Fruit fly (Drosophila melanogaster): ENCODE data around the gene Dora.

The Dora gene

dm6 chrX:18917585-18917984, 53.8 kb downstream of the Dora start:
- TF ChIP-seq Crg-1 (GFP tag; optimal IDR thresholded peaks at IDR 0.05) (no peak), CG5204 (GFP tag; optimal IDR thresholded peaks at IDR 0.05) (no peak), tj (GFP tag; optimal IDR thresholded peaks at IDR 0.05) (no peak), ovo (GFP tag; optimal IDR thresholded peaks at IDR 0.05) (no peak), CG33017 (tag; optimal IDR thresholded peaks at IDR 0.05) (no peak)

DNA sequence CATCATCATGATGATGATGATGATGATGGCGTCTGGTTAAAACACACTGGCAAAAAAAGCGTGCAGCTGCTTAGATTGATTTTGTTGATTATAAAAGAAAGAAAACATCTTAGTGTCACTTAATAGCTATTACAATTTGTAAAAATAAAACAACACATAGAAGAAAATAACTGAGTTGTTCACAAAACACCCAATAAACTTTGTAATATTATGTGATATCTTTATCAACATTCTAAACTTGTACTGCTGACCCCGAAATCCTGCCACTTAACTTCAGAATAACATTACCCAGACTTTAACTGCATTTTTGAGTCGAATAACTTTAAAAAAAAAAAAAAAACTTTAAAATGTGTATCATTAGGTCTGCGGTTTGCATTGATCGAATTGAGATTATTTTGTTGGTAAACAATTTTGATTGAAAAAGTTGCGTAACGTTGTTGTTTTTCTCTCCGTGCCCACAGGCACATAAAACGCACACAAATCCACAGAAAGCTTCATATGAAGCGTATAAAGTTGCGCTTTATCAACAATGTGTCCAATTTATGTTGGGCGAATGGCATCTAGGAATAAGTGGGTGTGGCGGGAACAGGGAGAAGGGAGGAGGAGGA, 55.8 kb downstream of the Dora start:
- TF ChIP-seq cic (GFP tag; optimal IDR thresholded peaks at IDR 0.05) (no peak), CG33017 (tag; optimal IDR thresholded peaks at IDR 0.05) (no peak), toe (GFP tag; optimal IDR thresholded peaks at IDR 0.05) (no peak), cnc (optimal IDR thresholded peaks at IDR 0.05) (no peak), Hr96 (GFP tag; optimal IDR thresholded peaks at IDR 0.05) (no peak), pad (GFP tag; optimal IDR thresholded peaks at IDR 0.05) (no peak), CG11617 (GFP tag; optimal IDR thresholded peaks at IDR 0.05) (no peak), Crg-1 (GFP tag; optimal IDR thresholded peaks at IDR 0.05) (no peak), Mnt (GFP tag; optimal IDR thresholded peaks at IDR 0.05) (no peak)

- TF ChIP-seq cic (GFP tag; optimal IDR thresholded peaks at IDR 0.05) (no peak), Hr96 (GFP tag; optimal IDR thresholded peaks at IDR 0.05) (no peak), CG33017 (tag; optimal IDR thresholded peaks at IDR 0.05) (no peak), CG14711 (tag; optimal IDR thresholded peaks at IDR 0.05) (no peak)
Observed at dm6 chrX:18920642-18921355, 57.0 kb downstream of the Dora start.

DNA sequence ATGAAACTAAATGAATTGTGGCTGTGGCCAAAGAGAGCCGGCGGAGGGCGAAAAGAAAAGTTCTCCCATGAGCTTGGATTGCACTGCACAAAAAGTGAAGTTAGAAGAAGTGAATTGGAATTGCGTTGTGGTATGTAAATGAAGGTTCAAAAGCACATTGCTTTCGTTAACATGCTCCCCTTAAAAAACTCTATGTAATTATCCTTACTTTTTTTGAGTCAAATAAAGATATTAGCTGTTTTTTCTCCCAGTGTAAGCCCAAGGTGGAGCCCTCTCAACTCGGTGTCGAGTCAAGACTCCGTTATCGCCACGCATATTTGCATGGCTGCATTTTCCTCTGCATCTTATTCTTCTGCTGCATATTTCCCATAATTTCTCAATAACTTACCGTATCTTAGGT, 59.8 kb downstream of the Dora start:
- TF ChIP-seq Mnt (GFP tag; optimal IDR thresholded peaks at IDR 0.05) (no peak), CG1620 (GFP tag; optimal IDR thresholded peaks at IDR 0.05) (no peak), toe (GFP tag; optimal IDR thresholded peaks at IDR 0.05) (no peak), cic (GFP tag; optimal IDR thresholded peaks at IDR 0.05) (no peak), CG11617 (GFP tag; optimal IDR thresholded peaks at IDR 0.05) (no peak), pad (GFP tag; optimal IDR thresholded peaks at IDR 0.05) (no peak), CG7101 (tag; optimal IDR thresholded peaks at IDR 0.05) (no peak), CG33017 (tag; optimal IDR thresholded peaks at IDR 0.05) (no peak), Crg-1 (GFP tag; optimal IDR thresholded peaks at IDR 0.05) (no peak), Clk (GFP tag; optimal IDR thresholded peaks at IDR 0.05) (no peak), ovo (GFP tag; optimal IDR thresholded peaks at IDR 0.05) (no peak), CG14711 (tag; optimal IDR thresholded peaks at IDR 0.05) (no peak)

- TF ChIP-seq Clk (GFP tag; optimal IDR thresholded peaks at IDR 0.05) = no peak
- no peak for TF ChIP-seq kay (GFP tag; ENCODE audit: borderline replicate concordance)
- TF ChIP-seq CG7045 (GFP tag; optimal IDR thresholded peaks at IDR 0.05) = no peak
- no peak for TF ChIP-seq CG5204 (GFP tag; optimal IDR thresholded peaks at IDR 0.05)
- no peak for TF ChIP-seq Mnt (GFP tag; optimal IDR thresholded peaks at IDR 0.05)
- TF ChIP-seq bab1 (GFP tag; optimal IDR thresholded peaks at IDR 0.05) = no peak
- TF ChIP-seq CG14711 (tag; optimal IDR thresholded peaks at IDR 0.05) = no peak
- TF ChIP-seq CG33017 (tag; optimal IDR thresholded peaks at IDR 0.05) = no peak
- TF ChIP-seq CG12768 (GFP tag; optimal IDR thresholded peaks at IDR 0.05) = no peak
- TF ChIP-seq ovo (GFP tag; optimal IDR thresholded peaks at IDR 0.05) = no peak
- TF ChIP-seq toe (GFP tag; optimal IDR thresholded peaks at IDR 0.05) = no peak
- TF ChIP-seq CG11617 (GFP tag; optimal IDR thresholded peaks at IDR 0.05) = no peak
Observed at dm6 chrX:18924713-18925112, 61.0 kb downstream of the Dora start.

dm6 chrX:18925685-18926371, 62.1 kb downstream of the Dora start:
- TF ChIP-seq CG1620 (GFP tag; optimal IDR thresholded peaks at IDR 0.05) (no peak), kay (GFP tag; ENCODE audit: borderline replicate concordance) (no peak), toe (GFP tag; optimal IDR thresholded peaks at IDR 0.05) (no peak), cnc (optimal IDR thresholded peaks at IDR 0.05) (no peak), Crg-1 (GFP tag; optimal IDR thresholded peaks at IDR 0.05) (no peak), pad (GFP tag; optimal IDR thresholded peaks at IDR 0.05) (no peak), Hr96 (GFP tag; optimal IDR thresholded peaks at IDR 0.05) (no peak), Clk (GFP tag; optimal IDR thresholded peaks at IDR 0.05) (no peak), tj (GFP tag; optimal IDR thresholded peaks at IDR 0.05) (no peak), CG7101 (tag; optimal IDR thresholded peaks at IDR 0.05) (no peak), bab1 (GFP tag; optimal IDR thresholded peaks at IDR 0.05) (no peak), CG33017 (tag; optimal IDR thresholded peaks at IDR 0.05) (no peak), CG11617 (GFP tag; optimal IDR thresholded peaks at IDR 0.05) (no peak), CG14711 (tag; optimal IDR thresholded peaks at IDR 0.05) (no peak), Mnt (GFP tag; optimal IDR thresholded peaks at IDR 0.05) (no peak), CG7045 (GFP tag; optimal IDR thresholded peaks at IDR 0.05) (no peak), cic (GFP tag; optimal IDR thresholded peaks at IDR 0.05) (no peak), CG5204 (GFP tag; optimal IDR thresholded peaks at IDR 0.05) (no peak), ovo (GFP tag; optimal IDR thresholded peaks at IDR 0.05) (no peak)
